Worm (Caenorhabditis elegans) whole organism, L1 larva: ENCODE measurements around the gene T10H9.1.

Experiments
- alr-1 ChIP-seq: fragments of 200-800 bp; sonication (Bioruptor generic); optimal IDR thresholded peaks from 2 replicates; lab custom pipeline; 2018; ENCODE audit warnings: borderline replicate concordance, mild to moderate bottlenecking, missing genetic modification characterization, missing compliant biosample characterization
- elt-2 ChIP-seq: sonication (generic microtip); optimal IDR thresholded peaks from 2 replicates; lab custom pipeline; 2016; ENCODE audit warnings: missing genetic modification characterization, mild to moderate bottlenecking, inconsistent platforms, missing compliant biosample characterization, missing genetic modification reagents
- fkh-10 ChIP-seq: sonication (generic microtip); optimal IDR thresholded peaks from 2 replicates; lab custom pipeline; 2017; ENCODE audit warnings: missing biosample characterization, missing genetic modification reagents, missing genetic modification characterization
- fkh-4 ChIP-seq: sonication (generic microtip); optimal IDR thresholded peaks from 2 replicates; lab custom pipeline; 2016; ENCODE audit warnings: missing compliant biosample characterization, missing genetic modification characterization, borderline replicate concordance
- lin-15B ChIP-seq: fragments of 150-350 bp; sonication (generic microtip); optimal IDR thresholded peaks from 3 replicates; lab custom pipeline; 2014; ENCODE audit warnings: missing biosample characterization, missing genetic modification characterization
- lsy-2 ChIP-seq, 2 experiments: fragments of 150-350 bp; optimal IDR thresholded peaks; 2 replicates each; lab custom pipeline; 2014; ENCODE audit warnings: missing biosample characterization in 2 of 2, missing genetic modification characterization in 2 of 2
- nhr-11 ChIP-seq: fragments of 150-350 bp; optimal IDR thresholded peaks from 2 replicates; lab custom pipeline; 2014; ENCODE audit warnings: missing biosample characterization, missing genetic modification characterization
- pag-3 ChIP-seq: sonication (generic microtip); optimal IDR thresholded peaks from 2 replicates; lab custom pipeline; 2017; ENCODE audit warnings: missing genetic modification characterization, mild to moderate bottlenecking, missing compliant biosample characterization, antibody characterized with exemption, borderline replicate concordance; ENCODE audit not compliant: insufficient read depth
- snpc-4 ChIP-seq: fragments of 150-350 bp; optimal IDR thresholded peaks from 2 replicates; lab custom pipeline; 2014; ENCODE audit warnings: missing biosample characterization, missing genetic modification characterization
- snu-23 ChIP-seq: sonication (generic microtip); optimal IDR thresholded peaks from 2 replicates; lab custom pipeline; 2016; ENCODE audit warnings: missing genetic modification characterization, missing compliant biosample characterization
- unc-130 ChIP-seq: fragments of 150-350 bp; optimal IDR thresholded peaks from 2 replicates; lab custom pipeline; 2017; ENCODE audit warnings: missing biosample characterization, missing genetic modification characterization, inconsistent platforms
- unc-98 ChIP-seq: fragments of 200-800 bp; sonication (Bioruptor generic); IDR thresholded peaks from 2 replicates; pipeline ENCODE4 v1.3.6; 2022; ENCODE audit warnings: missing genetic modification characterization, missing compliant biosample characterization
- ztf-4 ChIP-seq: fragments of 150-350 bp; optimal IDR thresholded peaks from 2 replicates; lab custom pipeline; 2014; ENCODE audit warnings: missing biosample characterization, missing genetic modification characterization

ce11 chrV:6611058-6611457 lies 38.4 kb upstream of the T10H9.1 start, which contains the start of gene gon-14:
- TF ChIP-seq pag-3 (no peak), lin-15B (no peak), ztf-4 (tag; lab: Kevin White, UChicago) (no peak), unc-130 (no peak), lsy-2 (tag; optimal IDR thresholded peaks at IDR 0.05; lab: Kevin White, UChicago) (no peak), fkh-4 (tag; lab: Kevin White, UChicago) (no peak), alr-1 (tag; lab: Kevin White, UChicago) (no peak), nhr-11 (tag; lab: Kevin White, UChicago) (no peak), snu-23 (GFP tag; lab: Kevin White, UChicago) (no peak), fkh-10 (GFP tag; lab: Kevin White, UChicago) (no peak), snpc-4 (tag; lab: Kevin White, UChicago) (no peak), unc-98 (GFP tag; lab: Robert Waterston, UW) (no peak), elt-2 (no peak)
